Fruit fly (Drosophila melanogaster) whole organism, embryonic: ENCODE results near the gene SerRS.

Experiments used
- Ada2b ChIP-seq: fragments of 200-800 bp; sonication (Bioruptor generic); IDR thresholded peaks from 2 replicates; pipeline ENCODE4 v1.3.6; 2022; ENCODE audit warnings: missing biosample characterization, missing genetic modification characterization
- Aef1 ChIP-seq: fragments of 200-800 bp; sonication (Bioruptor generic); IDR thresholded peaks from 3 replicates; pipeline ENCODE4 v1.3.6; 2022; ENCODE audit warnings: missing biosample characterization, missing genetic modification characterization
- Atf-2 ChIP-seq: fragments of 200-800 bp; sonication (Bioruptor generic); optimal IDR thresholded peaks from 2 replicates; lab custom pipeline; 2016; ENCODE audit warnings: missing biosample characterization, missing genetic modification characterization
- Awh ChIP-seq: fragments of 200-800 bp; sonication (Bioruptor generic); IDR thresholded peaks from 2 replicates; pipeline ENCODE4, ENCODE4 v1.3.6; 2022; ENCODE audit warnings: missing biosample characterization, missing genetic modification characterization
- Bteb2 ChIP-seq: fragments of 200-800 bp; sonication (Bioruptor generic); optimal IDR thresholded peaks from 2 replicates; lab custom pipeline; 2016; ENCODE audit warnings: missing biosample characterization, missing genetic modification characterization
- CG10209 ChIP-seq: fragments of 200-800 bp; sonication (Bioruptor generic); optimal IDR thresholded peaks from 3 replicates; lab custom pipeline; 2017; ENCODE audit warnings: missing biosample characterization, mild to moderate bottlenecking, missing genetic modification characterization, missing genetic modification reagents
- CG10959 ChIP-seq: fragments of 200-800 bp; sonication (Bioruptor generic); IDR thresholded peaks from 2 replicates; pipeline ENCODE4 v1.3.6; 2022; ENCODE audit warnings: missing biosample characterization, missing genetic modification characterization
- CG12104 ChIP-seq: fragments of 200-800 bp; sonication (Bioruptor generic); optimal IDR thresholded peaks from 3 replicates; lab custom pipeline; 2016; ENCODE audit warnings: missing biosample characterization, missing genetic modification characterization
- CG12155 ChIP-seq: fragments of 200-800 bp; sonication (Bioruptor generic); optimal IDR thresholded peaks from 3 replicates; lab custom pipeline; 2016; ENCODE audit warnings: missing biosample characterization, missing genetic modification characterization
- CG1602 ChIP-seq: fragments of 200-800 bp; sonication (Bioruptor generic); optimal IDR thresholded peaks from 3 replicates; lab custom pipeline; 2016; ENCODE audit warnings: missing biosample characterization, missing genetic modification characterization
- CG1603 ChIP-seq: fragments of 200-800 bp; sonication (Bioruptor generic); optimal IDR thresholded peaks from 2 replicates; lab custom pipeline; 2019; ENCODE audit warnings: missing biosample characterization, mild to moderate bottlenecking, missing genetic modification characterization, moderate library complexity
- CG16815 ChIP-seq: fragments of 200-800 bp; sonication (Bioruptor generic); optimal IDR thresholded peaks from 3 replicates; lab custom pipeline; 2017; ENCODE audit warnings: missing biosample characterization, mild to moderate bottlenecking, missing genetic modification characterization
- CG17361 ChIP-seq: fragments of 200-800 bp; sonication (Bioruptor generic); IDR thresholded peaks from 3 replicates; pipeline ENCODE4 v1.3.6; 2022; ENCODE audit warnings: missing biosample characterization, missing genetic modification characterization
- CG18476 ChIP-seq: fragments of 200-800 bp; sonication (Bioruptor generic); optimal IDR thresholded peaks from 2 replicates; lab custom pipeline; 2016; ENCODE audit warnings: missing biosample characterization, mild to moderate bottlenecking, missing genetic modification characterization
- CG18599 ChIP-seq: fragments of 200-800 bp; sonication (Bioruptor generic); optimal IDR thresholded peaks from 3 replicates; lab custom pipeline; 2017; ENCODE audit warnings: missing biosample characterization, missing genetic modification characterization, mild to moderate bottlenecking, moderate library complexity, missing genetic modification reagents
- CG18619 ChIP-seq: fragments of 200-800 bp; sonication (Bioruptor generic); optimal IDR thresholded peaks from 3 replicates; lab custom pipeline; 2017; ENCODE audit warnings: missing biosample characterization, mild to moderate bottlenecking, missing genetic modification characterization
- CG32532 ChIP-seq: fragments of 200-800 bp; sonication (Bioruptor generic); IDR thresholded peaks from 2 replicates; pipeline ENCODE4 v1.3.6; 2022; ENCODE audit warnings: missing biosample characterization, missing genetic modification characterization
- CG42726 ChIP-seq: fragments of 200-800 bp; sonication (Bioruptor generic); IDR thresholded peaks from 2 replicates; pipeline ENCODE4 v1.3.6; 2022; ENCODE audit warnings: missing biosample characterization, missing genetic modification characterization; ENCODE audit not compliant: partially characterized antibody
- CG5953 ChIP-seq: fragments of 200-800 bp; sonication (Bioruptor generic); IDR thresholded peaks from 2 replicates; pipeline ENCODE4 v1.3.6; 2022; ENCODE audit warnings: missing biosample characterization, missing genetic modification characterization
- Deaf1 ChIP-seq: fragments of 200-800 bp; optimal IDR thresholded peaks from 3 replicates; lab custom pipeline; 2019; ENCODE audit warnings: missing biosample characterization, mild to moderate bottlenecking, missing genetic modification characterization, moderate library complexity
- Dek ChIP-seq: fragments of 200-800 bp; sonication (Bioruptor generic); optimal IDR thresholded peaks from 3 replicates; lab custom pipeline; 2019; ENCODE audit warnings: missing biosample characterization, mild to moderate bottlenecking, missing genetic modification characterization, moderate library complexity
- Doc2 ChIP-seq: fragments of 200-800 bp; sonication (Bioruptor generic); IDR thresholded peaks from 2 replicates; pipeline ENCODE4 v1.3.6; 2022; ENCODE audit warnings: missing biosample characterization, missing genetic modification characterization
- Hr3 ChIP-seq: fragments of 200-800 bp; sonication (Bioruptor generic); optimal IDR thresholded peaks from 3 replicates; lab custom pipeline; 2016; ENCODE audit warnings: missing biosample characterization, missing genetic modification characterization
- MBD-R2 ChIP-seq: fragments of 200-800 bp; sonication (Bioruptor generic); IDR thresholded peaks from 2 replicates; pipeline ENCODE4 v1.3.6; 2022; ENCODE audit warnings: missing biosample characterization, missing genetic modification characterization
- Max ChIP-seq: fragments of 200-800 bp; sonication (Bioruptor generic); optimal IDR thresholded peaks from 2 replicates; lab custom pipeline; 2016; ENCODE audit warnings: missing biosample characterization, mild to moderate bottlenecking, missing genetic modification characterization
- Oli ChIP-seq: fragments of 200-800 bp; sonication (Bioruptor generic); optimal IDR thresholded peaks from 2 replicates; lab custom pipeline; 2018; ENCODE audit warnings: missing biosample characterization, mild to moderate bottlenecking, missing genetic modification characterization, moderate library complexity
- Spps ChIP-seq: fragments of 200-800 bp; sonication (Bioruptor generic); optimal IDR thresholded peaks from 2 replicates; lab custom pipeline; 2018; ENCODE audit warnings: missing biosample characterization, mild to moderate bottlenecking, missing genetic modification characterization
- Sry-δ ChIP-seq: fragments of 200-800 bp; sonication (Bioruptor generic); optimal IDR thresholded peaks from 2 replicates; lab custom pipeline; 2016; ENCODE audit warnings: missing biosample characterization, missing genetic modification characterization
- abd-A ChIP-seq: fragments of 200-800 bp; sonication (Bioruptor generic); optimal IDR thresholded peaks from 3 replicates; lab custom pipeline; 2019; ENCODE audit warnings: missing biosample characterization, mild to moderate bottlenecking, missing genetic modification characterization, moderate library complexity
- ato ChIP-seq: fragments of 200-800 bp; sonication (Bioruptor generic); IDR thresholded peaks from 2 replicates; pipeline ENCODE4 v1.3.6; 2022; ENCODE audit warnings: missing biosample characterization, missing genetic modification characterization; ENCODE audit not compliant: partially characterized antibody
- bab2 ChIP-seq: fragments of 200-800 bp; sonication (Bioruptor generic); optimal IDR thresholded peaks from 2 replicates; lab custom pipeline; 2016; ENCODE audit warnings: missing biosample characterization, missing genetic modification characterization
- bcd ChIP-seq: fragments of 200-800 bp; sonication (Bioruptor generic); optimal IDR thresholded peaks from 2 replicates; lab custom pipeline; 2017; ENCODE audit warnings: missing biosample characterization, mild to moderate bottlenecking, missing genetic modification characterization
- cad ChIP-seq: fragments of >200 bp; optimal IDR thresholded peaks from 2 replicates; lab custom pipeline; 2017; ENCODE audit warnings: missing biosample characterization, missing genetic modification characterization
- corto ChIP-seq: fragments of 200-800 bp; sonication (Bioruptor generic); optimal IDR thresholded peaks from 2 replicates; lab custom pipeline; 2016; ENCODE audit warnings: missing biosample characterization, mild to moderate bottlenecking, missing genetic modification characterization, moderate library complexity
- crc ChIP-seq: fragments of 200-800 bp; sonication (Bioruptor generic); optimal IDR thresholded peaks from 2 replicates; lab custom pipeline; 2016; ENCODE audit warnings: missing biosample characterization, missing genetic modification characterization
- dysf ChIP-seq: fragments of 200-800 bp; sonication (Bioruptor generic); IDR thresholded peaks from 3 replicates; pipeline ENCODE4 v1.3.6; 2022; ENCODE audit warnings: missing biosample characterization, missing genetic modification characterization
- fd3F ChIP-seq: fragments of 200-800 bp; sonication (Bioruptor generic); optimal IDR thresholded peaks from 2 replicates; lab custom pipeline; 2018; ENCODE audit warnings: missing biosample characterization, mild to moderate bottlenecking, missing genetic modification characterization, moderate library complexity
- ftz-f1 ChIP-seq: fragments of 200-800 bp; sonication (Bioruptor generic); optimal IDR thresholded peaks from 2 replicates; lab custom pipeline; 2016; ENCODE audit warnings: missing biosample characterization, missing genetic modification characterization
- h ChIP-seq: fragments of >200 bp; optimal IDR thresholded peaks from 2 replicates; lab custom pipeline; 2017
- hth ChIP-seq: fragments of >200 bp; optimal IDR thresholded peaks from 2 replicates; lab custom pipeline; 2017; ENCODE audit warnings: inconsistent platforms
- kah ChIP-seq: fragments of 200-800 bp; sonication (Bioruptor generic); optimal IDR thresholded peaks from 2 replicates; lab custom pipeline; 2018; ENCODE audit warnings: missing biosample characterization, mild to moderate bottlenecking, missing genetic modification characterization
- lmd ChIP-seq: fragments of 200-800 bp; sonication (Bioruptor generic); IDR thresholded peaks from 2 replicates; pipeline ENCODE4 v1.3.6; 2022; ENCODE audit warnings: missing biosample characterization, missing genetic modification characterization
- oc ChIP-seq: fragments of 200-800 bp; sonication (Bioruptor generic); optimal IDR thresholded peaks from 2 replicates; lab custom pipeline; 2018; ENCODE audit warnings: missing biosample characterization, mild to moderate bottlenecking, missing genetic modification characterization, moderate library complexity
- pros ChIP-seq: fragments of 200-800 bp; sonication (Bioruptor generic); optimal IDR thresholded peaks from 3 replicates; lab custom pipeline; 2019; ENCODE audit warnings: missing biosample characterization, mild to moderate bottlenecking, missing genetic modification characterization, moderate library complexity
- pum ChIP-seq: fragments of 200-800 bp; sonication (Bioruptor generic); optimal IDR thresholded peaks from 2 replicates; lab custom pipeline; 2016; ENCODE audit warnings: missing biosample characterization, missing genetic modification characterization
- salm ChIP-seq: fragments of 200-800 bp; sonication (Bioruptor generic); optimal IDR thresholded peaks from 2 replicates; lab custom pipeline; 2018; ENCODE audit warnings: missing biosample characterization, mild to moderate bottlenecking, missing genetic modification characterization
- sima ChIP-seq: fragments of 200-800 bp; sonication (Bioruptor generic); optimal IDR thresholded peaks from 2 replicates; lab custom pipeline; 2016; ENCODE audit warnings: missing biosample characterization, missing genetic modification characterization
- stwl ChIP-seq: fragments of 200-800 bp; sonication (Bioruptor generic); optimal IDR thresholded peaks from 3 replicates; lab custom pipeline; 2018; ENCODE audit warnings: missing biosample characterization, mild to moderate bottlenecking, missing genetic modification characterization, moderate library complexity
- tin ChIP-seq: fragments of 200-800 bp; sonication (Bioruptor generic); optimal IDR thresholded peaks from 3 replicates; lab custom pipeline; 2016; ENCODE audit warnings: missing biosample characterization, missing genetic modification characterization
- trh ChIP-seq: fragments of 200-800 bp; sonication (Bioruptor generic); optimal IDR thresholded peaks from 2 replicates; lab custom pipeline; 2016; ENCODE audit warnings: missing biosample characterization, missing genetic modification characterization
- unpg ChIP-seq: fragments of 200-800 bp; sonication (Bioruptor generic); optimal IDR thresholded peaks from 3 replicates; lab custom pipeline; 2018; ENCODE audit warnings: missing biosample characterization, mild to moderate bottlenecking, missing genetic modification characterization, moderate library complexity
- z ChIP-seq: fragments of 200-800 bp; sonication (Bioruptor generic); IDR thresholded peaks from 3 replicates; pipeline ENCODE4 v1.3.6; 2022; ENCODE audit warnings: missing biosample characterization, missing genetic modification characterization

Gene SerRS

DNA sequence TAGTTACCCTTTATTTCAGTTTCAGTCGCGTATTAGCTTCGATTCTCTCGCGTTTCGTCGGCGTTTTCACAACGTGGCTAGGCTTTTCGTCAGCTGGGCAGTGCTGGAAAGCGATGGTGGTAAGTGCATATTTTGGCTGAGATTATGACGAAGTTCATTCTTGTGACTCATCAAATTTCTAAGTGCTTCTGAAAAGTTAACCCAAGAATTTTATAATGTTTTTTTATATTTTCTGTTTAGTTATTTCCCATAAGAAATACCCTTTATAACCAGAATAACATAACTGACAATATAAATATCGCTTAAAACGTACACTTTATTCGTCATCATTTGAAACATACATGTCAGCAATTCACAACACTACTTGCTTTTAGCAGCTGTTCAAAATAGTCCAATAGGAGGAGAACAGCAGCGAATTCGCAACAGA lies at the start of gene SerRS, which contains the start of gene CG17260 (continued):
- peak; percentile 92 for TF ChIP-seq fd3F (GFP tag; lab: Kevin White, UChicago)
- TF ChIP-seq cad (GFP tag; lab: Kevin White, UChicago), result no peak
- peak; percentile 95 for TF ChIP-seq dysf (GFP tag; lab: Robert Waterston, UW)
- peak; percentile 91 for TF ChIP-seq Dek (tag; lab: Kevin White, UChicago)
- TF ChIP-seq Awh (GFP tag; lab: Robert Waterston, UW), result peak; percentile 83
- peak; percentile 96 for TF ChIP-seq lmd
- peak; percentile 96 for TF ChIP-seq CG1602 (GFP tag; lab: Kevin White, UChicago)
- TF ChIP-seq salm (tag; lab: Kevin White, UChicago), result peak; percentile 76
- peak; percentile 81 for TF ChIP-seq CG1603 (tag; lab: Kevin White, UChicago)
- TF ChIP-seq CG32532 (GFP tag; lab: Robert Waterston, UW), result peak; percentile 94
- peak; percentile 84 for TF ChIP-seq Doc2 (GFP tag; lab: Robert Waterston, UW)
- TF ChIP-seq CG12155 (GFP tag; lab: Kevin White, UChicago), result peak; percentile 94
- TF ChIP-seq oc, result no peak
- TF ChIP-seq Aef1, result peak; percentile 91
- TF ChIP-seq ato (GFP tag; lab: Robert Waterston, UW), result no peak
- no peak for TF ChIP-seq CG42726 (GFP tag; lab: Robert Waterston, UW)
- TF ChIP-seq CG17361 (GFP tag; lab: Robert Waterston, UW), result peak; percentile 96
- TF ChIP-seq unpg (GFP tag; lab: Kevin White, UChicago), result peak; percentile 94
- TF ChIP-seq h (lab: Kevin White, UChicago), result no peak
- peak; percentile 43 for TF ChIP-seq CG10959 (GFP tag; lab: Robert Waterston, UW)
- no peak for TF ChIP-seq hth (lab: Kevin White, UChicago)
- peak; percentile 63; the same call in 1 of the 2 replicates for TF ChIP-seq CG5953
- TF ChIP-seq Oli, result peak; percentile 90
- peak; percentile 88 for TF ChIP-seq crc (GFP tag; lab: Kevin White, UChicago)
- peak; percentile 69 for TF ChIP-seq kah (GFP tag; lab: Kevin White, UChicago)
- TF ChIP-seq Spps (tag; lab: Kevin White, UChicago), result peak; percentile 85
- TF ChIP-seq z (GFP tag; lab: Robert Waterston, UW), result no peak
- TF ChIP-seq Deaf1, result peak; percentile 81
- TF ChIP-seq bcd (GFP tag; lab: Kevin White, UChicago), result peak; percentile 90
- TF ChIP-seq CG10209 (GFP tag; lab: Kevin White, UChicago), result peak; percentile 91
- peak; percentile 58 for TF ChIP-seq sima (GFP tag; lab: Kevin White, UChicago)
- peak; percentile 94 for TF ChIP-seq Hr3 (GFP tag; lab: Kevin White, UChicago)
- peak; percentile 91 for TF ChIP-seq Ada2b (GFP tag; lab: Robert Waterston, UW)
- peak; percentile 91 for TF ChIP-seq CG16815 (GFP tag; lab: Kevin White, UChicago)
- peak; percentile 89 for TF ChIP-seq CG12104 (GFP tag; lab: Kevin White, UChicago)
- TF ChIP-seq Bteb2 (GFP tag; lab: Kevin White, UChicago), result peak; percentile 93
- no peak for TF ChIP-seq abd-A (tag; lab: Kevin White, UChicago)
- TF ChIP-seq CG18599 (GFP tag; lab: Kevin White, UChicago), result peak; percentile 93
- TF ChIP-seq ftz-f1 (GFP tag; lab: Kevin White, UChicago), result peak; percentile 66
- TF ChIP-seq Sry-δ, result peak; percentile 66
- peak; percentile 73 for TF ChIP-seq stwl (tag; lab: Kevin White, UChicago)
- TF ChIP-seq trh, result peak; percentile 67
- peak; percentile 94 for TF ChIP-seq CG18476 (GFP tag; lab: Kevin White, UChicago)
- TF ChIP-seq CG18619, result peak; percentile 89
- peak; percentile 92 for TF ChIP-seq tin (GFP tag; lab: Kevin White, UChicago)
- TF ChIP-seq bab2, result peak; percentile 94
- TF ChIP-seq pros, result no peak
- TF ChIP-seq corto (GFP tag; lab: Kevin White, UChicago), result no peak
- TF ChIP-seq Atf-2 (GFP tag; lab: Kevin White, UChicago), result peak; percentile 91
- TF ChIP-seq Max (GFP tag; lab: Kevin White, UChicago), result peak; percentile 97
- TF ChIP-seq pum, result peak; percentile 97
- TF ChIP-seq MBD-R2 (GFP tag; lab: Robert Waterston, UW), result peak; percentile 98
